Worm (Caenorhabditis elegans): Measurements from ENCODE around the gene col-143.
A peak's percentile ranks its signal among the peaks of the same experiment; 100 is the strongest.

ce11 chrV:6796894-6797293 lies 38.5 kb upstream of the col-143 start:
- no peak for TF ChIP-seq sptf-1 (tag; optimal IDR thresholded peaks at IDR 0.05)
- TF ChIP-seq lin-13 (tag; optimal IDR thresholded peaks at IDR 0.05): no peak
- no peak for TF ChIP-seq lsy-2 (tag; optimal IDR thresholded peaks at IDR 0.05)
- TF ChIP-seq nhr-76 (tag; optimal IDR thresholded peaks at IDR 0.05): no peak
- TF ChIP-seq nhr-12 (tag; optimal IDR thresholded peaks at IDR 0.05): no peak
- no peak for TF ChIP-seq ztf-11 (tag; optimal IDR thresholded peaks at IDR 0.05)
- no peak for TF ChIP-seq nhr-237 (tag; optimal IDR thresholded peaks at IDR 0.05)
- no peak for TF ChIP-seq zip-8 (tag; optimal IDR thresholded peaks at IDR 0.05)
- peak; percentile 33 for TF ChIP-seq mls-2 (tag; optimal IDR thresholded peaks at IDR 0.05)
